Worm (Caenorhabditis elegans) whole organism, L4/young adult: Measurements from ENCODE around the gene Y41D4A.7.

Experiments used
- W03F9.2 ChIP-seq: fragments of 150-350 bp; optimal IDR thresholded peaks from 2 replicates; lab custom pipeline; 2014; ENCODE audit warnings: missing biosample characterization, missing genetic modification characterization
- him-1 ChIP-seq: sonication (generic microtip); optimal IDR thresholded peaks from 2 replicates; lab custom pipeline; 2016; ENCODE audit warnings: missing genotype, missing genetic modification reagents, missing genetic modification characterization, missing compliant biosample characterization

- no peak for TF ChIP-seq him-1 (tag; lab: Kevin White, UChicago)
- TF ChIP-seq W03F9.2 (tag; lab: Kevin White, UChicago), result no peak
Measured at ce11 chrIV:1724283-1724682, 37.1 kb downstream of the Y41D4A.7 start, which contains the start of gene epic-3.
